Worm (Caenorhabditis elegans): ENCODE measurements around the gene W04G3.12.

The W04G3.12 gene

DNA sequence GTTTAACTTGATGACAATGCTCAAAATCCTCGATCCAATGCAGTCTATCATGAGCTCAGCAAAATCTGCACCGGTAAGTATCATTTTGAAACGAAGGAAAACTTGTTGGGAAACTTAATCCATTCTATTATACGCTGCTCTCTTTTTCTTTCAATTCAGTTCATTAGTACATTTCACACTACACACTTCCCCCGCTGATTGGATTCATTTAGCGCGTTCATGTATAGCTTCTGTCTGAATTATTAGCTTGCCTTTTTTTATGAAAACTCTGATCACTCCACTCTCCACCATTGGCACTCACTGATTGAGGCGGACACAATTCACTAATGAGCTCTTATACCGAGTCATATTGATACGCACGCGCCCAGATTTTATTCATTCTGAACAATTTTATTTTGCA, 38.4 kb downstream of the W04G3.12 start:
- TF ChIP-seq R02D3.7 (tag; optimal IDR thresholded peaks at IDR 0.05), result no peak

DNA sequence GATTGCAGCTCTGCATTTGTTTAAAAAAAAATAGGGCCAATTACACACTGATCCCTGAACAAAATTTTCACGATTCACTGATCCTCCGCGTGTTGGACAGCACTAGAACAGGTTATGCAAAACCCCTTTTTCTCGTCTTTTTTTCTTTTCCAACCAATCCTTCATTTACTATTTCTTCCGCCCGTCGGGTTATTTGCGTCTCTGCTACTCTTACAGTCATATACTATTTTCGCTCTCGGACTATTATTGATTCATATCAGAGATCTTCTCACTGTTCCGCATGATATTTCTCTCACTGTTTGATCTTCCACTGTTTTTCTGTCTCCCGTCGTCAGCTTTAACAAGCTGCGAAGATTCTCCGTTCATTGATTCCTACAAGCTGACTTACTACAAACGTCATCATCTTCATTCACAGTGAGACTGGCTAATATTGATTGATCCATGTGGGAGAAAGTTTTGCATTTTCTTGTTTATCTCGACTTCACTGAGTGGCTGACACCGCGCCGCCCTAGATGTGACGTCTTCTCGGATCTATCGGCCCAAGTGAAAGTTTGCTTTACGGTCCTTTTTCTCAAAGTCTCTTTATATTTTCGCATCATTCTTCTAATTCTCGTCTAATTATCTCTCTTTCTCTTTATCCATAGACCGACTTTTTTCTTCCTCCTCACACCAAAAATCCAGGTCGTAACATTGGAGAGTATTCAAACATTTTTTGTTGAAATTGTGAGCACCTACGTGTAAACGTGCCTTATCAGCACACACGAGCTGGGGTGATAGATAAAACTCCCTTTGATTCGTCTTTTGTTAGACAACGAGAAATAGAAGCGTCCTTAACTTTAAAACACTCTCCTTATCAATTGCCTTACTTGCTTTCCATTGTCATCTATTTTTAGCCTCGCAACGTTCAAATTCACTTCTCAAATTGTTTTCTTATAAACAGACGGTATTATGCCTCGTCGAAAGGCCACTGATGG, 40.2 kb downstream of the W04G3.12 start:
- peak; percentile 54 for TF ChIP-seq skn-1 (tag; optimal IDR thresholded peaks at IDR 0.05)
- TF ChIP-seq elt-2 (tag; optimal IDR thresholded peaks at IDR 0.05), result peak; percentile 91
- TF ChIP-seq ztf-4 (tag; optimal IDR thresholded peaks at IDR 0.05), result no peak
- TF ChIP-seq nhr-43 (tag; optimal IDR thresholded peaks at IDR 0.05; ENCODE audit: poor library complexity, severe bottlenecking), result peak; percentile 36
- peak; percentile 61 for TF ChIP-seq ama-1 (optimal IDR thresholded peaks at IDR 0.05)
- TF ChIP-seq ceh-28 (tag; optimal IDR thresholded peaks at IDR 0.05), result peak; percentile 50
- peak; percentile 40 for TF ChIP-seq pha-4 (tag; optimal IDR thresholded peaks at IDR 0.05)
- no peak for TF ChIP-seq ceh-9 (tag; optimal IDR thresholded peaks at IDR 0.05)
- TF ChIP-seq nhr-12 (tag; optimal IDR thresholded peaks at IDR 0.05), result no peak
- no peak for TF ChIP-seq ceh-82 (tag; optimal IDR thresholded peaks at IDR 0.05)
- peak; percentile 48 for TF ChIP-seq pqm-1 (tag; optimal IDR thresholded peaks at IDR 0.05)
- TF ChIP-seq hmg-11 (tag; optimal IDR thresholded peaks at IDR 0.05), result peak; percentile 23
- peak; percentile 83 for TF ChIP-seq nhr-23 (tag; optimal IDR thresholded peaks at IDR 0.05)
- peak in 1 of 3 experiments; percentile 7 for TF ChIP-seq elt-3 (tag; optimal IDR thresholded peaks at IDR 0.05)
- TF ChIP-seq tbx-2 (tag; optimal IDR thresholded peaks at IDR 0.05), result peak; percentile 15
- TF ChIP-seq nhr-25 (tag; optimal IDR thresholded peaks at IDR 0.05), result peak; percentile 19

DNA sequence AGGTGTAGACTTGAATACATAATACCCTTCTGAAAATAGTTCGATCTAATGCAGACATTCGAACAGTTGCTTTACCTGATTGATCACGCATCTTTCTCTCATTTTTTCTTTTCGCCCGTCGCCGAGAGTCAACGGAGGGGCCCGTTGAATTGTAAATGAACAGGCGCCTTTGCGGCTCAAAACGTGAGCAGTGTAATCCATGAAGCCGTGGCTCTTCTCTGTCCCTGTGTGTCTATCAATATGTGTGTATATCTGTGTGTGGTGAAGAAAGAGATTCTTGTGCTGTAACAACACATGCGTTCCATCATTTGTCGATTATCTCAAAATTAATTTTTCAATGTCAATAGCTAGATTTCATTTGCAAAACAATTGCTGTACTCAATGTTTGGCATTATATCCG, 41.0 kb downstream of the W04G3.12 start:
- TF ChIP-seq unc-62 (GFP tag; optimal IDR thresholded peaks at IDR 0.05) (no peak), nhr-43 (tag; optimal IDR thresholded peaks at IDR 0.05; ENCODE audit: poor library complexity, severe bottlenecking) (no peak), elt-2 (tag; optimal IDR thresholded peaks at IDR 0.05) (no peak), ztf-4 (tag; optimal IDR thresholded peaks at IDR 0.05) (no peak), ztf-11 (tag; optimal IDR thresholded peaks at IDR 0.05) (no peak), snpc-4 (tag; optimal IDR thresholded peaks at IDR 0.05) (no peak), fkh-2 (tag; optimal IDR thresholded peaks at IDR 0.05) (no peak), fos-1 (tag; optimal IDR thresholded peaks at IDR 0.05) (no peak), sea-2 (GFP tag; optimal IDR thresholded peaks at IDR 0.05) (no peak), nfya-1 (tag; optimal IDR thresholded peaks at IDR 0.05; ENCODE audit: insufficient read depth) (peak; percentile 23), nhr-77 (tag; optimal IDR thresholded peaks at IDR 0.05) (no peak), skn-1 (tag; optimal IDR thresholded peaks at IDR 0.05) (no peak), egl-5 (tag; optimal IDR thresholded peaks at IDR 0.05) (peak; percentile 26), ceh-9 (tag; optimal IDR thresholded peaks at IDR 0.05) (no peak), R02D3.7 (tag; optimal IDR thresholded peaks at IDR 0.05) (no peak), pqm-1 (tag; optimal IDR thresholded peaks at IDR 0.05) (no peak), nhr-25 (tag; optimal IDR thresholded peaks at IDR 0.05) (no peak), nhr-28 (tag; optimal IDR thresholded peaks at IDR 0.05) (no peak), daf-12 (tag; optimal IDR thresholded peaks at IDR 0.05) (no peak), eor-1 (tag; optimal IDR thresholded peaks at IDR 0.05) (no peak), lin-39 (tag; optimal IDR thresholded peaks at IDR 0.05) (peak; percentile 40), egl-27 (tag; optimal IDR thresholded peaks at IDR 0.05) (no peak), ceh-82 (tag; optimal IDR thresholded peaks at IDR 0.05) (no peak), ama-1 (optimal IDR thresholded peaks at IDR 0.05) (peak; percentile 3), nhr-67 (tag; optimal IDR thresholded peaks at IDR 0.05) (no peak), elt-1 (tag; optimal IDR thresholded peaks at IDR 0.05) (no peak), pha-4 (tag; optimal IDR thresholded peaks at IDR 0.05) (no peak), ceh-16 (tag; optimal IDR thresholded peaks at IDR 0.05) (no peak), mml-1 (tag; optimal IDR thresholded peaks at IDR 0.05) (no peak), nhr-237 (tag; optimal IDR thresholded peaks at IDR 0.05) (no peak), mdl-1 (tag; optimal IDR thresholded peaks at IDR 0.05) (no peak), nhr-11 (tag; optimal IDR thresholded peaks at IDR 0.05) (no peak), hmg-11 (tag; optimal IDR thresholded peaks at IDR 0.05) (no peak)

All from whole organism, L3 larva.